Worm (Caenorhabditis elegans) whole organism, L2 larva: ENCODE measurements around the gene sru-42.

Experiments used
- C34F6.9 ChIP-seq: fragments of 150-350 bp; optimal IDR thresholded peaks from 2 replicates; lab custom pipeline; 2014; ENCODE audit warnings: missing biosample characterization, missing genetic modification characterization
- F13H6.1 ChIP-seq: sonication (generic microtip); optimal IDR thresholded peaks from 2 replicates; lab custom pipeline; 2016; ENCODE audit warnings: missing genetic modification characterization, missing compliant biosample characterization
- R02D3.7 ChIP-seq: fragments of 150-350 bp; optimal IDR thresholded peaks from 2 replicates; lab custom pipeline; 2014; ENCODE audit warnings: missing biosample characterization, missing genetic modification characterization
- Y55F3AM.14 ChIP-seq: fragments of 200-800 bp; sonication (Bioruptor generic); optimal IDR thresholded peaks from 2 replicates; lab custom pipeline; 2018; ENCODE audit warnings: mild to moderate bottlenecking, missing genetic modification characterization, missing compliant biosample characterization
- ZK546.5 ChIP-seq: sonication (generic microtip); optimal IDR thresholded peaks from 2 replicates; lab custom pipeline; 2017; ENCODE audit warnings: missing biosample characterization, missing genetic modification characterization
- aly-2 ChIP-seq: fragments of 150-350 bp; optimal IDR thresholded peaks from 2 replicates; lab custom pipeline; 2014; ENCODE audit warnings: missing biosample characterization, missing genetic modification characterization
- ama-1 ChIP-seq: fragments of 150-350 bp; optimal IDR thresholded peaks from 2 replicates; lab custom pipeline; 2018; ENCODE audit warnings: inconsistent platforms
- blmp-1 ChIP-seq: sonication (generic microtip); optimal IDR thresholded peaks from 2 replicates; lab custom pipeline; 2017; ENCODE audit warnings: missing genetic modification characterization, mild to moderate bottlenecking, missing compliant biosample characterization, antibody characterized with exemption, moderate library complexity; ENCODE audit not compliant: insufficient read depth
- ceh-16 ChIP-seq: fragments of 150-350 bp; optimal IDR thresholded peaks from 2 replicates; lab custom pipeline; 2014; ENCODE audit warnings: missing biosample characterization, missing genetic modification characterization
- ceh-82 ChIP-seq: fragments of 150-350 bp; optimal IDR thresholded peaks from 2 replicates; lab custom pipeline; 2014; ENCODE audit warnings: missing biosample characterization, missing genetic modification characterization
- crh-2 ChIP-seq: sonication (generic microtip); optimal IDR thresholded peaks from 2 replicates; lab custom pipeline; 2017; ENCODE audit warnings: missing biosample characterization, missing genetic modification characterization
- dmd-4 ChIP-seq: sonication (generic microtip); optimal IDR thresholded peaks from 2 replicates; lab custom pipeline; 2017; ENCODE audit warnings: missing biosample characterization, missing genetic modification characterization
- egl-27 ChIP-seq: sonication (generic microtip); optimal IDR thresholded peaks from 3 replicates; lab custom pipeline; 2017; ENCODE audit warnings: missing biosample characterization, missing genetic modification reagents, missing genetic modification characterization
- elt-1 ChIP-seq: fragments of 150-350 bp; optimal IDR thresholded peaks from 2 replicates; lab custom pipeline; 2014; ENCODE audit warnings: missing biosample characterization, missing genetic modification characterization
- elt-3 ChIP-seq: sonication (generic microtip); optimal IDR thresholded peaks from 2 replicates; lab custom pipeline; 2017; ENCODE audit warnings: missing biosample characterization, missing genetic modification characterization
- lin-13 ChIP-seq: fragments of 150-350 bp; optimal IDR thresholded peaks from 2 replicates; lab custom pipeline; 2014; ENCODE audit warnings: missing biosample characterization, missing genetic modification reagents, missing genetic modification characterization
- lin-39 ChIP-seq: fragments of 150-350 bp; optimal IDR thresholded peaks from 2 replicates; lab custom pipeline; 2014; ENCODE audit warnings: missing biosample characterization, missing genetic modification reagents, missing genetic modification characterization
- lsy-2 ChIP-seq, 2 experiments: fragments of 150-350 bp in 1 of 2; sonication (generic microtip) in 1 of 2; optimal IDR thresholded peaks; 2 replicates each; lab custom pipeline; 2014 to 2017; ENCODE audit warnings: missing biosample characterization in 2 of 2, missing genetic modification characterization in 2 of 2
- mab-5 ChIP-seq: fragments of 150-350 bp; optimal IDR thresholded peaks from 2 replicates; lab custom pipeline; 2014; ENCODE audit warnings: missing biosample characterization, missing genetic modification characterization
- mbf-1 ChIP-seq: sonication (generic microtip); optimal IDR thresholded peaks from 2 replicates; lab custom pipeline; 2017; ENCODE audit warnings: missing biosample characterization, missing genetic modification characterization
- mdl-1 ChIP-seq, 2 experiments: fragments of 150-350 bp in 1 of 2; sonication (generic microtip) in 1 of 2; optimal IDR thresholded peaks; 2 replicates each; lab custom pipeline; 2017; ENCODE audit warnings: missing biosample characterization in 2 of 2, missing genetic modification characterization in 2 of 2
- nhr-10 ChIP-seq: sonication (generic microtip); optimal IDR thresholded peaks from 2 replicates; lab custom pipeline; 2017; ENCODE audit warnings: missing biosample characterization, missing genetic modification characterization
- nhr-11 ChIP-seq: fragments of 150-350 bp; optimal IDR thresholded peaks from 2 replicates; lab custom pipeline; 2014; ENCODE audit warnings: missing biosample characterization, missing genetic modification characterization
- nhr-129 ChIP-seq: fragments of 150-350 bp; optimal IDR thresholded peaks from 2 replicates; lab custom pipeline; 2014; ENCODE audit warnings: missing biosample characterization, missing genetic modification characterization
- nhr-21 ChIP-seq: fragments of 150-350 bp; optimal IDR thresholded peaks from 2 replicates; lab custom pipeline; 2014; ENCODE audit warnings: missing biosample characterization, missing genetic modification characterization
- nhr-23 ChIP-seq: fragments of 150-350 bp; optimal IDR thresholded peaks from 2 replicates; lab custom pipeline; 2014; ENCODE audit warnings: missing biosample characterization, missing genetic modification reagents, missing genetic modification characterization
- nhr-237 ChIP-seq: fragments of 150-350 bp; optimal IDR thresholded peaks from 2 replicates; lab custom pipeline; 2014; ENCODE audit warnings: missing biosample characterization, missing genetic modification characterization
- nhr-25 ChIP-seq: fragments of 150-350 bp; sonication (generic microtip); optimal IDR thresholded peaks from 3 replicates; lab custom pipeline; 2014; ENCODE audit warnings: missing biosample characterization, missing genetic modification characterization
- nhr-6 ChIP-seq: fragments of 150-350 bp; optimal IDR thresholded peaks from 2 replicates; lab custom pipeline; 2014; ENCODE audit warnings: missing biosample characterization, missing genetic modification characterization
- nhr-77 ChIP-seq: fragments of 150-350 bp; optimal IDR thresholded peaks from 2 replicates; lab custom pipeline; 2014; ENCODE audit warnings: missing biosample characterization, missing genetic modification characterization
- peb-1 ChIP-seq: fragments of 150-350 bp; optimal IDR thresholded peaks from 2 replicates; lab custom pipeline; 2014; ENCODE audit warnings: missing biosample characterization, missing genetic modification characterization
- sem-4 ChIP-seq: fragments of 150-350 bp; optimal IDR thresholded peaks from 2 replicates; lab custom pipeline; 2014; ENCODE audit warnings: missing biosample characterization, missing genetic modification reagents, missing genetic modification characterization
- skn-1 ChIP-seq: sonication (generic microtip); optimal IDR thresholded peaks from 2 replicates; lab custom pipeline; 2017; ENCODE audit warnings: missing biosample characterization, missing genetic modification characterization
- sma-3 ChIP-seq: sonication (generic microtip); optimal IDR thresholded peaks from 2 replicates; lab custom pipeline; 2016; ENCODE audit warnings: missing genetic modification reagents, missing genetic modification characterization, missing compliant biosample characterization
- unc-39 ChIP-seq: fragments of 150-350 bp; optimal IDR thresholded peaks from 2 replicates; lab custom pipeline; 2014; ENCODE audit warnings: missing biosample characterization, missing genetic modification characterization
- unc-55 ChIP-seq: fragments of 150-350 bp; sonication (generic microtip); optimal IDR thresholded peaks from 3 replicates; lab custom pipeline; 2014; ENCODE audit warnings: missing biosample characterization, missing genetic modification reagents, missing genetic modification characterization
- unc-62 ChIP-seq: fragments of 150-350 bp; optimal IDR thresholded peaks from 2 replicates; lab custom pipeline; 2014; ENCODE audit warnings: missing biosample characterization, missing genetic modification reagents, missing genetic modification characterization
- zag-1 ChIP-seq: fragments of 150-350 bp; optimal IDR thresholded peaks from 2 replicates; lab custom pipeline; 2014; ENCODE audit warnings: missing biosample characterization, missing genetic modification characterization
- ztf-4 ChIP-seq: fragments of 150-350 bp; optimal IDR thresholded peaks from 2 replicates; lab custom pipeline; 2014; ENCODE audit warnings: missing biosample characterization, missing genetic modification characterization

The sru-42 gene

ce11 chrV:15687660-15688059 lies 37.4 kb downstream of the sru-42 start, which contains the start of gene nhr-197:
nhr-197 (plus strand) TSS chrV:15687960.
- no peak for TF ChIP-seq skn-1
- no peak for TF ChIP-seq nhr-23 (tag; lab: Kevin White, UChicago)
- TF ChIP-seq nhr-10 = no peak
- TF ChIP-seq elt-1 (tag; lab: Kevin White, UChicago) = no peak
- no peak for TF ChIP-seq nhr-129 (tag; lab: Kevin White, UChicago)
- TF ChIP-seq mbf-1 (tag; lab: Kevin White, UChicago) = no peak
- TF ChIP-seq ZK546.5 (tag; lab: Kevin White, UChicago) = no peak
- no peak for TF ChIP-seq F13H6.1 (tag; lab: Kevin White, UChicago)
- TF ChIP-seq lin-13 (GFP tag; lab: Kevin White, UChicago) = no peak
- TF ChIP-seq nhr-77 (tag; lab: Kevin White, UChicago) = no peak
- TF ChIP-seq crh-2 (tag; lab: Kevin White, UChicago) = no peak
- no peak for TF ChIP-seq lin-39 (tag; lab: Kevin White, UChicago)
- TF ChIP-seq nhr-21 (tag; lab: Kevin White, UChicago) = no peak
- TF ChIP-seq nhr-25 = no peak
- no peak for TF ChIP-seq elt-3 (tag; lab: Kevin White, UChicago)
- TF ChIP-seq sem-4 (tag; lab: Kevin White, UChicago) = no peak
- TF ChIP-seq aly-2 = no peak
- no peak for TF ChIP-seq sma-3 (GFP tag; lab: Kevin White, UChicago)
- TF ChIP-seq peb-1 = no peak
- no peak for TF ChIP-seq blmp-1

ce11 chrV:15689952-15690351 lies 39.7 kb downstream of the sru-42 start, which contains the start of gene nhr-268:
nhr-268 (plus strand) TSS chrV:15690252.
- TF ChIP-seq dmd-4 (tag; lab: Kevin White, UChicago) (no peak), zag-1 (no peak), ama-1 (lab: Kevin White, UChicago) (no peak), peb-1 (no peak), egl-27 (tag; lab: Kevin White, UChicago) (no peak), unc-62 (no peak), sem-4 (tag; lab: Kevin White, UChicago) (no peak)
- TF ChIP-seq, all 48 proteins: peak for 0

- TF ChIP-seq ZK546.5 (tag; lab: Kevin White, UChicago) = no peak
- TF ChIP-seq mdl-1 (tag; optimal IDR thresholded peaks at IDR 0.05; lab: Kevin White, UChicago) = no peak
- no peak for TF ChIP-seq ztf-4 (tag; lab: Kevin White, UChicago)
- TF ChIP-seq lin-13 (GFP tag; lab: Kevin White, UChicago) = no peak
- no peak for TF ChIP-seq unc-39
- no peak for TF ChIP-seq mab-5 (tag; lab: Kevin White, UChicago)
- no peak for TF ChIP-seq ceh-16 (tag; lab: Kevin White, UChicago)
- TF ChIP-seq crh-2 (tag; lab: Kevin White, UChicago) = no peak
- no peak for TF ChIP-seq zag-1
- no peak for TF ChIP-seq skn-1
- no peak for TF ChIP-seq dmd-4 (tag; lab: Kevin White, UChicago)
- TF ChIP-seq C34F6.9 = no peak
- no peak for TF ChIP-seq nhr-10
- no peak for TF ChIP-seq nhr-21 (tag; lab: Kevin White, UChicago)
- TF ChIP-seq peb-1 = no peak
- TF ChIP-seq blmp-1 = no peak
- TF ChIP-seq elt-1 (tag; lab: Kevin White, UChicago) = no peak
- no peak for TF ChIP-seq nhr-11
These were observed 43.4 kb downstream of the sru-42 start, which contains the start of gene nhr-198 for ce11 chrV:15693682-15694081. nhr-198 (plus strand) TSS chrV:15693994.

- TF ChIP-seq unc-55 (GFP tag; lab: Kevin White, UChicago) (no peak), ceh-16 (tag; lab: Kevin White, UChicago) (no peak), aly-2 (no peak), lin-39 (tag; lab: Kevin White, UChicago) (no peak), nhr-6 (no peak), lsy-2 (tag; optimal IDR thresholded peaks at IDR 0.05; lab: Kevin White, UChicago) (no peak), dmd-4 (tag; lab: Kevin White, UChicago) (no peak), egl-27 (tag; lab: Kevin White, UChicago) (no peak), sem-4 (tag; lab: Kevin White, UChicago) (no peak), ceh-82 (tag; lab: Kevin White, UChicago) (no peak), R02D3.7 (tag; lab: Kevin White, UChicago) (no peak), nhr-10 (no peak), nhr-237 (tag; lab: Kevin White, UChicago) (no peak), nhr-11 (no peak), blmp-1 (no peak), ama-1 (lab: Kevin White, UChicago) (no peak), nhr-23 (tag; lab: Kevin White, UChicago) (no peak), ztf-4 (tag; lab: Kevin White, UChicago) (no peak), Y55F3AM.14 (GFP tag; lab: Kevin White, UChicago) (no peak)
These were observed 47.8 kb downstream of the sru-42 start, which contains the start of gene srx-29 for ce11 chrV:15698099-15698498. srx-29 (minus strand) TSS chrV:15698199.
